Worm (Caenorhabditis elegans) whole organism, L4 larva: ENCODE results near the gene arx-5.

Experiments
- R02D3.7 ChIP-seq: fragments of 150-350 bp; sonication (generic microtip); optimal IDR thresholded peaks from 3 replicates; lab custom pipeline; 2014; ENCODE audit warnings: missing biosample characterization, missing genetic modification characterization
- aly-2 ChIP-seq: sonication (generic microtip); optimal IDR thresholded peaks from 2 replicates; lab custom pipeline; 2018; ENCODE audit warnings: missing biosample characterization, missing genetic modification characterization
- daf-8 ChIP-seq: fragments of 200-800 bp; sonication (Bioruptor generic); IDR thresholded peaks from 2 replicates; pipeline ENCODE4 v1.3.6; 2022; ENCODE audit warnings: missing genetic modification characterization, missing compliant biosample characterization
- egl-27 ChIP-seq: sonication (generic microtip); optimal IDR thresholded peaks from 3 replicates; lab custom pipeline; 2017; ENCODE audit warnings: missing biosample characterization, missing genetic modification reagents, missing genetic modification characterization
- jun-1 ChIP-seq: fragments of 150-350 bp; optimal IDR thresholded peaks from 2 replicates; lab custom pipeline; 2014; ENCODE audit warnings: missing biosample characterization, missing genetic modification reagents, missing genetic modification characterization
- lin-15B ChIP-seq: fragments of 150-350 bp; sonication (generic microtip); optimal IDR thresholded peaks from 3 replicates; lab custom pipeline; 2014; ENCODE audit warnings: missing biosample characterization, missing genetic modification characterization
- lin-39 ChIP-seq: fragments of 150-350 bp; optimal IDR thresholded peaks from 2 replicates; lab custom pipeline; 2014; ENCODE audit warnings: missing biosample characterization, missing genetic modification reagents, missing genetic modification characterization
- madf-9 ChIP-seq: fragments of 200-800 bp; sonication (Bioruptor generic); conservative IDR thresholded peaks from 2 replicates; pipeline ENCODE4 v1.3.6; 2022; ENCODE audit warnings: missing genetic modification reagents, missing genetic modification characterization, missing compliant biosample characterization
- mdl-1 ChIP-seq, 2 experiments: fragments of 150-350 bp in 1 of 2; sonication (generic microtip) in 1 of 2; optimal IDR thresholded peaks; 2 replicates each; lab custom pipeline; 2014 to 2017; ENCODE audit warnings: missing biosample characterization in 2 of 2, missing genetic modification characterization in 2 of 2
- nhr-237 ChIP-seq: sonication (generic microtip); optimal IDR thresholded peaks from 2 replicates; lab custom pipeline; 2017; ENCODE audit warnings: missing biosample characterization, missing genetic modification characterization
- nhr-76 ChIP-seq: fragments of 150-350 bp; optimal IDR thresholded peaks from 2 replicates; lab custom pipeline; 2014; ENCODE audit warnings: missing biosample characterization, missing genetic modification characterization
- php-3 ChIP-seq: fragments of 200-800 bp; sonication (Bioruptor generic); IDR thresholded peaks from 2 replicates; pipeline ENCODE4 v1.3.6; 2022; ENCODE audit warnings: missing genetic modification reagents, missing genetic modification characterization, missing compliant biosample characterization
- unc-39 ChIP-seq: sonication (generic microtip); optimal IDR thresholded peaks from 2 replicates; lab custom pipeline; 2017; ENCODE audit warnings: missing biosample characterization, missing genetic modification characterization
- ztf-11 ChIP-seq: fragments of 150-350 bp; optimal IDR thresholded peaks from 2 replicates; lab custom pipeline; 2014; ENCODE audit warnings: missing biosample characterization, missing genetic modification characterization

DNA sequence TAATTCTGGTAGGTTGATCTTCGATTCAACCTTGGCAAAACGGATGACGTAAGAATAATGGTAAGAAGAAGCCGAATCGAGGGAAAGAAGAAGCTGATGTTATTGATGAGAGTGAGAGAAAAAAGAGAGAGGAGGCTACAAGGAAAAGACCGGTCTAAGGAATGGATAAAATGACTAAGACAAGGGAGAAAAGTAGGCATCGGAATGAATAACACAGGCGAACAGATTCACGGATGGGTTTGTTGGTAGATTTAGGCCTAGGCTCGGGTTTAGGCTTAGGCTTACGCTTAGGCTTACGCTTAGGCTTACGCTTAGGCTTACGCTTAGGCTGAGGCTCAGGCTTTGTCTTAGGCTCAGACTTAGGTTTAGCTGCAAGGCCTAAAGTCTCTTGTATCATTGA is 19.4 kb downstream of the arx-5 start, which contains the start of gene agmo-1:
- TF ChIP-seq egl-27: no peak
- no peak for TF ChIP-seq aly-2 (tag; lab: Kevin White, UChicago)
- no peak for TF ChIP-seq mdl-1 (tag; optimal IDR thresholded peaks at IDR 0.05; lab: Kevin White, UChicago)
- no peak for TF ChIP-seq lin-15B
- no peak for TF ChIP-seq nhr-237 (tag; lab: Kevin White, UChicago)
- TF ChIP-seq ztf-11 (tag; lab: Kevin White, UChicago): no peak
- no peak for TF ChIP-seq R02D3.7 (tag; lab: Kevin White, UChicago)
- no peak for TF ChIP-seq nhr-76 (tag; lab: Kevin White, UChicago)
- TF ChIP-seq madf-9 (GFP tag; lab: Robert Waterston, UW): no peak
- TF ChIP-seq unc-39 (tag; lab: Kevin White, UChicago): no peak
- no peak for TF ChIP-seq daf-8 (GFP tag; lab: Robert Waterston, UW)
- no peak for TF ChIP-seq jun-1 (tag; lab: Kevin White, UChicago)
- TF ChIP-seq php-3 (GFP tag; lab: Robert Waterston, UW): no peak
- TF ChIP-seq lin-39: no peak
